Fruit fly (Drosophila melanogaster) whole organism, embryonic: Measurements from ENCODE around the gene CG9316.

Source experiments
- B-H2 ChIP-seq: fragments of 200-800 bp; sonication (Bioruptor generic); optimal IDR thresholded peaks from 2 replicates; lab custom pipeline; 2018; ENCODE audit warnings: missing biosample characterization, mild to moderate bottlenecking, missing genetic modification characterization
- Bdp1 ChIP-seq: fragments of 200-800 bp; sonication (Bioruptor generic); optimal IDR thresholded peaks from 3 replicates; lab custom pipeline; 2016; ENCODE audit warnings: missing biosample characterization, missing genetic modification characterization
- C15 ChIP-seq: fragments of 200-800 bp; sonication (Bioruptor generic); IDR thresholded peaks from 3 replicates; pipeline ENCODE4 v1.3.6; 2022; ENCODE audit warnings: missing biosample characterization, missing genetic modification characterization
- CG11085 ChIP-seq: fragments of 200-800 bp; sonication (Bioruptor generic); IDR thresholded peaks from 2 replicates; pipeline ENCODE4 v1.3.6; 2022; ENCODE audit warnings: missing biosample characterization, missing genetic modification characterization
- CG11093 ChIP-seq: fragments of 200-800 bp; sonication (Bioruptor generic); IDR thresholded peaks from 3 replicates; pipeline ENCODE4 v1.3.6; 2022; ENCODE audit warnings: missing biosample characterization, missing genetic modification characterization
- CG11560 ChIP-seq: fragments of 200-800 bp; sonication (Bioruptor generic); IDR thresholded peaks from 3 replicates; pipeline ENCODE4 v1.3.6; 2022; ENCODE audit warnings: missing biosample characterization, missing genetic modification characterization
- CG1233 ChIP-seq: fragments of 200-800 bp; sonication (Bioruptor generic); optimal IDR thresholded peaks from 4 replicates; lab custom pipeline; 2018; ENCODE audit warnings: missing biosample characterization, mild to moderate bottlenecking, missing genetic modification characterization
- CG13894 ChIP-seq: fragments of 200-800 bp; sonication (Bioruptor generic); optimal IDR thresholded peaks from 3 replicates; lab custom pipeline; 2018; ENCODE audit warnings: missing biosample characterization, mild to moderate bottlenecking, missing genetic modification characterization, moderate library complexity
- CG14965 ChIP-seq: fragments of 200-800 bp; sonication (Bioruptor generic); optimal IDR thresholded peaks from 2 replicates; lab custom pipeline; 2016; ENCODE audit warnings: missing biosample characterization, missing genetic modification characterization, borderline replicate concordance
- CG17359 ChIP-seq: fragments of 200-800 bp; sonication (Bioruptor generic); optimal IDR thresholded peaks from 3 replicates; lab custom pipeline; 2018; ENCODE audit warnings: missing biosample characterization, mild to moderate bottlenecking, missing genetic modification characterization, moderate library complexity
- CG17802 ChIP-seq: fragments of 200-800 bp; sonication (Bioruptor generic); optimal IDR thresholded peaks from 2 replicates; lab custom pipeline; 2018; ENCODE audit warnings: missing biosample characterization, mild to moderate bottlenecking, missing genetic modification characterization, moderate library complexity
- CG30403 ChIP-seq: fragments of 200-800 bp; sonication (Bioruptor generic); optimal IDR thresholded peaks from 3 replicates; lab custom pipeline; 2016; ENCODE audit warnings: missing biosample characterization, missing genetic modification characterization
- CG3726 ChIP-seq: fragments of 200-800 bp; sonication (Bioruptor generic); IDR thresholded peaks from 3 replicates; pipeline ENCODE4, ENCODE4 v1.3.6; 2022; ENCODE audit warnings: missing biosample characterization, missing genetic modification characterization
- CG4404 ChIP-seq: fragments of 200-800 bp; sonication (Bioruptor generic); IDR thresholded peaks from 2 replicates; pipeline ENCODE4 v1.3.6; 2022; ENCODE audit warnings: missing biosample characterization, missing genetic modification characterization
- CG4617 ChIP-seq: fragments of 200-800 bp; sonication (Bioruptor generic); optimal IDR thresholded peaks from 3 replicates; lab custom pipeline; 2016; ENCODE audit warnings: missing biosample characterization, missing genetic modification characterization, borderline replicate concordance
- CG7372 ChIP-seq: fragments of 200-800 bp; sonication (Bioruptor generic); IDR thresholded peaks from 2 replicates; pipeline ENCODE4 v1.3.6; 2022; ENCODE audit warnings: missing biosample characterization, missing genetic modification characterization
- CG7839 ChIP-seq: fragments of 200-800 bp; sonication (Bioruptor generic); optimal IDR thresholded peaks from 3 replicates; lab custom pipeline; 2018; ENCODE audit warnings: missing biosample characterization, mild to moderate bottlenecking, missing genetic modification characterization, moderate library complexity
- CG8089 ChIP-seq: fragments of 200-800 bp; sonication (Bioruptor generic); optimal IDR thresholded peaks from 3 replicates; lab custom pipeline; 2016; ENCODE audit warnings: missing biosample characterization, missing genetic modification characterization
- CkIIα-i1 ChIP-seq: fragments of 200-800 bp; sonication (Bioruptor generic); IDR thresholded peaks from 2 replicates; pipeline ENCODE4 v1.3.6; 2022; ENCODE audit warnings: missing biosample characterization, missing genetic modification characterization
- D19A ChIP-seq: fragments of 200-800 bp; optimal IDR thresholded peaks from 3 replicates; lab custom pipeline; 2019; ENCODE audit warnings: missing biosample characterization, mild to moderate bottlenecking, missing genetic modification characterization, moderate library complexity
- H2.0 ChIP-seq: fragments of 200-800 bp; sonication (Bioruptor generic); IDR thresholded peaks from 2 replicates; pipeline ENCODE4 v1.3.6; 2022; ENCODE audit warnings: missing biosample characterization, missing genetic modification characterization
- HHEX ChIP-seq: fragments of 200-800 bp; sonication (Bioruptor generic); optimal IDR thresholded peaks from 3 replicates; lab custom pipeline; 2017; ENCODE audit warnings: missing biosample characterization, mild to moderate bottlenecking, missing genetic modification characterization, missing genetic modification reagents
- HLH3B ChIP-seq: fragments of 200-800 bp; sonication (Bioruptor generic); IDR thresholded peaks from 2 replicates; pipeline ENCODE4 v1.3.6; 2022; ENCODE audit warnings: missing biosample characterization, missing genetic modification characterization
- HmgZ ChIP-seq: fragments of 200-800 bp; sonication (Bioruptor generic); optimal IDR thresholded peaks from 2 replicates; lab custom pipeline; 2018; ENCODE audit warnings: missing biosample characterization, mild to moderate bottlenecking, missing genetic modification characterization
- Hr3 ChIP-seq: fragments of 200-800 bp; sonication (Bioruptor generic); optimal IDR thresholded peaks from 3 replicates; lab custom pipeline; 2016; ENCODE audit warnings: missing biosample characterization, missing genetic modification characterization
- MESR4 ChIP-seq: fragments of 200-800 bp; sonication (Bioruptor generic); optimal IDR thresholded peaks from 2 replicates; lab custom pipeline; 2018; ENCODE audit warnings: missing biosample characterization, mild to moderate bottlenecking, missing genetic modification characterization, moderate library complexity
- Mes4 ChIP-seq: fragments of 200-800 bp; sonication (Bioruptor generic); optimal IDR thresholded peaks from 2 replicates; lab custom pipeline; 2016; ENCODE audit warnings: missing biosample characterization, missing genetic modification characterization
- NC2α ChIP-seq: fragments of 200-800 bp; sonication (Bioruptor generic); optimal IDR thresholded peaks from 2 replicates; lab custom pipeline; 2016; ENCODE audit warnings: missing biosample characterization, missing genetic modification characterization
- Nf-YA ChIP-seq: fragments of 200-800 bp; sonication (Bioruptor generic); IDR thresholded peaks from 2 replicates; pipeline ENCODE4 v1.3.6; 2022; ENCODE audit warnings: missing biosample characterization, missing genetic modification characterization
- Oli ChIP-seq: fragments of 200-800 bp; sonication (Bioruptor generic); optimal IDR thresholded peaks from 2 replicates; lab custom pipeline; 2018; ENCODE audit warnings: missing biosample characterization, mild to moderate bottlenecking, missing genetic modification characterization, moderate library complexity
- Poxn ChIP-seq: fragments of 200-800 bp; sonication (Bioruptor generic); IDR thresholded peaks from 2 replicates; pipeline ENCODE4 v1.3.6; 2022; ENCODE audit warnings: missing biosample characterization, missing genetic modification characterization
- Rfx ChIP-seq: fragments of 200-800 bp; sonication (Bioruptor generic); IDR thresholded peaks from 2 replicates; pipeline ENCODE4 v1.3.6; 2022; ENCODE audit warnings: missing biosample characterization, missing genetic modification characterization
- Spps ChIP-seq: fragments of 200-800 bp; sonication (Bioruptor generic); optimal IDR thresholded peaks from 2 replicates; lab custom pipeline; 2018; ENCODE audit warnings: missing biosample characterization, mild to moderate bottlenecking, missing genetic modification characterization
- Sry-δ ChIP-seq: fragments of 200-800 bp; sonication (Bioruptor generic); optimal IDR thresholded peaks from 2 replicates; lab custom pipeline; 2016; ENCODE audit warnings: missing biosample characterization, missing genetic modification characterization
- ab ChIP-seq: fragments of 200-800 bp; sonication (Bioruptor generic); optimal IDR thresholded peaks from 2 replicates; lab custom pipeline; 2016; ENCODE audit warnings: missing biosample characterization, missing genetic modification characterization
- ac ChIP-seq: fragments of 200-800 bp; sonication (Bioruptor generic); optimal IDR thresholded peaks from 3 replicates; lab custom pipeline; 2017; ENCODE audit warnings: missing biosample characterization, mild to moderate bottlenecking, missing genetic modification characterization
- cato ChIP-seq: fragments of 200-800 bp; sonication (Bioruptor generic); optimal IDR thresholded peaks from 2 replicates; lab custom pipeline; 2016; ENCODE audit warnings: missing biosample characterization, missing genetic modification characterization, borderline replicate concordance
- chn ChIP-seq: fragments of 200-800 bp; sonication (Bioruptor generic); optimal IDR thresholded peaks from 2 replicates; lab custom pipeline; 2016; ENCODE audit warnings: missing biosample characterization, missing genetic modification characterization
- da ChIP-seq: fragments of 200-800 bp; sonication (Bioruptor generic); optimal IDR thresholded peaks from 2 replicates; lab custom pipeline; 2016; ENCODE audit warnings: missing biosample characterization, missing genetic modification characterization
- dimm ChIP-seq: fragments of 200-800 bp; sonication (Bioruptor generic); IDR thresholded peaks from 2 replicates; pipeline ENCODE4 v1.3.6; 2022; ENCODE audit warnings: missing biosample characterization, missing genetic modification characterization
- dm ChIP-seq: fragments of 200-800 bp; sonication (Bioruptor generic); optimal IDR thresholded peaks from 3 replicates; lab custom pipeline; 2016; ENCODE audit warnings: missing biosample characterization, missing genetic modification characterization
- dysf ChIP-seq: fragments of 200-800 bp; sonication (Bioruptor generic); IDR thresholded peaks from 3 replicates; pipeline ENCODE4 v1.3.6; 2022; ENCODE audit warnings: missing biosample characterization, missing genetic modification characterization
- fd3F ChIP-seq: fragments of 200-800 bp; sonication (Bioruptor generic); optimal IDR thresholded peaks from 2 replicates; lab custom pipeline; 2018; ENCODE audit warnings: missing biosample characterization, mild to moderate bottlenecking, missing genetic modification characterization, moderate library complexity
- fru ChIP-seq: fragments of >200 bp; optimal IDR thresholded peaks from 2 replicates; lab custom pipeline; 2017
- ftz-f1 ChIP-seq: fragments of 200-800 bp; sonication (Bioruptor generic); optimal IDR thresholded peaks from 2 replicates; lab custom pipeline; 2016; ENCODE audit warnings: missing biosample characterization, missing genetic modification characterization
- hkb ChIP-seq, 2 experiments: fragments of 200-800 bp in 1 of 2; fragments of >200 bp in 1 of 2; sonication (Bioruptor generic) in 1 of 2; IDR thresholded peaks in 1 of 2; optimal IDR thresholded peaks in 1 of 2; 2 replicates each; pipeline versions ENCODE4 v1.3.6 to Lab custom; 2017 to 2022; ENCODE audit warnings: missing biosample characterization in 1 of 2, missing genetic modification characterization in 1 of 2
- jing ChIP-seq: fragments of 200-800 bp; sonication (Bioruptor generic); optimal IDR thresholded peaks from 2 replicates; lab custom pipeline; 2018; ENCODE audit warnings: missing biosample characterization, mild to moderate bottlenecking, missing genetic modification characterization
- org-1 ChIP-seq: fragments of 200-800 bp; sonication (Bioruptor generic); optimal IDR thresholded peaks from 2 replicates; lab custom pipeline; 2017; ENCODE audit warnings: missing biosample characterization, missing genetic modification characterization
- ro ChIP-seq: fragments of 200-800 bp; sonication (Bioruptor generic); IDR thresholded peaks from 2 replicates; pipeline ENCODE4 v1.3.6; 2022; ENCODE audit warnings: missing biosample characterization, missing genetic modification characterization
- sr ChIP-seq: fragments of 200-800 bp; sonication (Bioruptor generic); IDR thresholded peaks from 3 replicates; pipeline ENCODE4 v1.3.6; 2022; ENCODE audit warnings: missing biosample characterization, missing genetic modification characterization
- zfh1 ChIP-seq: fragments of 200-800 bp; sonication (Bioruptor generic); IDR thresholded peaks from 3 replicates; pipeline ENCODE4 v1.3.6; 2022; ENCODE audit warnings: missing biosample characterization, missing genetic modification characterization

The CG9316 gene

DNA sequence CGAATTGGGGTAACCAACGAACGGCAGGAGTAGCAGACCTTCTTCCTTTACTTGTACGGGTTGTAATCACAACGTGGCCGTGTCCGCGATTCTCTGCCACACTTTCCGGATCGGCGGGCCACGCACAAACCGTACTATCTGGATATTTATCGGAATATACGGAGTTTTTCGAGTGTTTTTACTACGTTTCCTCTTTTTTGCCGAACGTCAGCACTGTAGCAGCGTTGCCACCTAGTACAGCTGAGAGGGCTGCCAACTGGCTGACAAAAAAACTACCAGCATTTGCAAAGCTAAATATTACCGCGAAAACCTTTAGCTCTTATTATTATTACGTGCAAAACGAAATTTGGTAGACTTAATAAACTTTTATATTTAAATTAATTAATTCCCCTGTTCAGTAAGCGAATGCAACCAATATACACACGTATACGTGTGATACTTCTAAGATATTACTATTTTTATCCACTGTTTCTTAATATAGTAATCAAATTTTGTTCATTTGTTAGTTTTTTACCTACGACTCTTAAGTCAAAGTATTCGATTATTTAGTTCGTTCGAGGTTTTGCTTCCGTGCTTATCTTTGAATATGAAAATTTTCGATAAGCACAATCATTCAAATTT lies 7.8 kb upstream of the CG9316 start, which contains the start of gene TM9SF2 (continued):
- TF ChIP-seq sr (GFP tag; lab: Robert Waterston, UW) (no peak), HLH3B (GFP tag; lab: Robert Waterston, UW) (no peak), Sry-δ (GFP tag; lab: Kevin White, UChicago) (no peak), CkIIα-i1 (GFP tag; lab: Robert Waterston, UW) (no peak), H2.0 (GFP tag; lab: Robert Waterston, UW) (no peak), Bdp1 (GFP tag; lab: Kevin White, UChicago) (no peak), cato (GFP tag; lab: Kevin White, UChicago) (no peak), CG3726 (no peak), jing (no peak), C15 (GFP tag; lab: Robert Waterston, UW) (no peak), B-H2 (peak; percentile 23), CG4617 (GFP tag; lab: Kevin White, UChicago) (peak; percentile 80), Rfx (GFP tag; lab: Robert Waterston, UW) (peak; percentile 58; the same call in 1 of the 2 replicates), ro (no peak), da (GFP tag; lab: Kevin White, UChicago) (no peak), Hr3 (GFP tag; lab: Kevin White, UChicago) (peak; percentile 35), dimm (GFP tag; lab: Robert Waterston, UW) (no peak), MESR4 (GFP tag; lab: Kevin White, UChicago) (peak; percentile 66), dm (GFP tag; lab: Kevin White, UChicago) (peak; percentile 7), CG7372 (GFP tag; lab: Robert Waterston, UW) (0 out of 2 replicates have a peak, but pooled peaks have one; percentile 25), hkb (optimal IDR thresholded peaks at IDR 0.05; lab: Kevin White, UChicago) (no peak), hkb (GFP tag; IDR thresholded peaks at IDR 0.05; lab: Robert Waterston, UW) (no peak), HmgZ (tag; lab: Kevin White, UChicago) (no peak), CG11560 (tag; lab: Robert Waterston, UW) (no peak), CG7839 (no peak), CG8089 (no peak), dysf (GFP tag; lab: Robert Waterston, UW) (0 out of 3 replicates have a peak, but pooled peaks have one; percentile 22), ab (GFP tag; lab: Kevin White, UChicago) (no peak), zfh1 (0 out of 3 replicates have a peak, but pooled peaks have one; percentile 27), Spps (tag; lab: Kevin White, UChicago) (no peak), HHEX (peak; percentile 21), ac (GFP tag; lab: Kevin White, UChicago) (no peak), fd3F (GFP tag; lab: Kevin White, UChicago) (no peak), CG11093 (GFP tag; lab: Robert Waterston, UW) (no peak), Mes4 (GFP tag; lab: Kevin White, UChicago) (no peak), NC2α (GFP tag; lab: Kevin White, UChicago) (no peak), D19A (tag; lab: Kevin White, UChicago) (no peak), chn (peak; percentile 36), Poxn (GFP tag; lab: Robert Waterston, UW) (no peak), fru (lab: Kevin White, UChicago) (no peak), CG30403 (GFP tag; lab: Kevin White, UChicago) (peak; percentile 45), Oli (tag; lab: Kevin White, UChicago) (no peak), CG1233 (no peak), ftz-f1 (GFP tag; lab: Kevin White, UChicago) (no peak), org-1 (no peak), CG11085 (GFP tag; lab: Robert Waterston, UW) (0 out of 2 replicates have a peak, but pooled peaks have one; percentile 20), CG13894 (tag; lab: Kevin White, UChicago) (no peak), CG17802 (tag; lab: Kevin White, UChicago) (no peak), Nf-YA (GFP tag; lab: Robert Waterston, UW) (no peak), CG14965 (GFP tag; lab: Kevin White, UChicago) (no peak), CG4404 (GFP tag; lab: Robert Waterston, UW) (no peak), CG17359 (tag; lab: Kevin White, UChicago) (no peak)
